Worm (Caenorhabditis elegans) whole organism, L1 larva: ENCODE measurements around the gene Y39B6A.27.

Experiments used
- elt-2 ChIP-seq: sonication (generic microtip); optimal IDR thresholded peaks from 2 replicates; lab custom pipeline; 2016; ENCODE audit warnings: missing genetic modification characterization, mild to moderate bottlenecking, inconsistent platforms, missing compliant biosample characterization, missing genetic modification reagents
- hlh-17 ChIP-seq: fragments of 200-800 bp; sonication (Bioruptor generic); optimal IDR thresholded peaks from 2 replicates; lab custom pipeline; 2018; ENCODE audit warnings: missing genetic modification characterization, mild to moderate bottlenecking, missing compliant biosample characterization, moderate library complexity, borderline replicate concordance
- lin-13 ChIP-seq: fragments of 150-350 bp; optimal IDR thresholded peaks from 2 replicates; lab custom pipeline; 2014; ENCODE audit warnings: missing biosample characterization, missing genetic modification reagents, missing genetic modification characterization
- nhr-12 ChIP-seq: sonication (generic microtip); optimal IDR thresholded peaks from 2 replicates; lab custom pipeline; 2017; ENCODE audit warnings: missing biosample characterization, missing genetic modification characterization
- nhr-77 ChIP-seq: fragments of 150-350 bp; optimal IDR thresholded peaks from 2 replicates; lab custom pipeline; 2014; ENCODE audit warnings: missing biosample characterization, missing genetic modification characterization

ce11 chrV:19000542-19000941 is 31.0 kb upstream of the Y39B6A.27 start:
- TF ChIP-seq lin-13 (GFP tag; lab: Kevin White, UChicago) (no peak), nhr-12 (tag; lab: Kevin White, UChicago) (no peak), hlh-17 (GFP tag; lab: Kevin White, UChicago) (no peak), elt-2 (no peak), nhr-77 (tag; lab: Kevin White, UChicago) (no peak)
